Worm (Caenorhabditis elegans) whole organism, mixed stage, embryonic: ENCODE data around the gene Y75B8A.32.

Experiments
- M03D4.4 ChIP-seq: sonication (generic microtip); optimal IDR thresholded peaks from 2 replicates; lab custom pipeline; 2017; ENCODE audit warnings: mild to moderate bottlenecking, missing genetic modification characterization, missing compliant biosample characterization
- bed-3 ChIP-seq: fragments of 200-800 bp; sonication (Bioruptor generic); optimal IDR thresholded peaks from 3 replicates; lab custom pipeline; 2018; ENCODE audit warnings: mild to moderate bottlenecking, missing genetic modification characterization, moderate library complexity, missing compliant biosample characterization
- ceh-39 ChIP-seq: fragments of 150-350 bp; optimal IDR thresholded peaks from 2 replicates; lab custom pipeline; 2014; ENCODE audit warnings: missing biosample characterization, missing genetic modification characterization
- ceh-43 ChIP-seq: fragments of 200-800 bp; sonication (Bioruptor generic); optimal IDR thresholded peaks from 2 replicates; lab custom pipeline; 2018; ENCODE audit warnings: mild to moderate bottlenecking, missing genetic modification characterization, moderate library complexity, missing compliant biosample characterization
- ceh-83 ChIP-seq: fragments of 200-800 bp; sonication (Bioruptor generic); optimal IDR thresholded peaks from 2 replicates; lab custom pipeline; 2018; ENCODE audit warnings: mild to moderate bottlenecking, missing genetic modification characterization, missing compliant biosample characterization
- ces-1 ChIP-seq: fragments of 150-350 bp; optimal IDR thresholded peaks from 2 replicates; lab custom pipeline; 2014; ENCODE audit warnings: missing biosample characterization, missing genetic modification reagents, missing genetic modification characterization
- cnd-1 ChIP-seq: fragments of 200-800 bp; sonication (Bioruptor generic); optimal IDR thresholded peaks from 2 replicates; lab custom pipeline; 2018; ENCODE audit warnings: mild to moderate bottlenecking, missing genetic modification characterization, missing compliant biosample characterization
- drap-1 ChIP-seq: fragments of 200-800 bp; sonication (Bioruptor generic); optimal IDR thresholded peaks from 3 replicates; lab custom pipeline; 2018; ENCODE audit warnings: mild to moderate bottlenecking, missing genetic modification characterization, missing compliant biosample characterization
- elt-1 ChIP-seq: sonication (generic microtip); optimal IDR thresholded peaks from 2 replicates; lab custom pipeline; 2017; ENCODE audit warnings: missing genetic modification characterization, mild to moderate bottlenecking, missing compliant biosample characterization, antibody characterized with exemption, moderate library complexity, borderline replicate concordance; ENCODE audit not compliant: insufficient read depth
- elt-3 ChIP-seq: fragments of 150-350 bp; optimal IDR thresholded peaks from 2 replicates; lab custom pipeline; 2014; ENCODE audit warnings: missing biosample characterization, missing genetic modification characterization
- flh-1 ChIP-seq: fragments of 200-800 bp; sonication (Bioruptor generic); optimal IDR thresholded peaks from 2 replicates; lab custom pipeline; 2018; ENCODE audit warnings: mild to moderate bottlenecking, missing genetic modification characterization, moderate library complexity, missing compliant biosample characterization
- ham-2 ChIP-seq: fragments of 200-800 bp; sonication (Bioruptor generic); optimal IDR thresholded peaks from 2 replicates; lab custom pipeline; 2018; ENCODE audit warnings: mild to moderate bottlenecking, missing genetic modification characterization, missing compliant biosample characterization
- lin-13 ChIP-seq: fragments of 150-350 bp; optimal IDR thresholded peaks from 2 replicates; lab custom pipeline; 2014; ENCODE audit warnings: missing biosample characterization, missing genetic modification characterization
- lin-32 ChIP-seq: fragments of 200-800 bp; sonication (Bioruptor generic); optimal IDR thresholded peaks from 2 replicates; lab custom pipeline; 2018; ENCODE audit warnings: mild to moderate bottlenecking, missing genetic modification characterization, missing compliant biosample characterization
- lsy-2 ChIP-seq: fragments of 150-350 bp; optimal IDR thresholded peaks from 2 replicates; lab custom pipeline; 2014; ENCODE audit warnings: missing biosample characterization, missing genetic modification characterization
- mab-5 ChIP-seq: fragments of 150-350 bp; optimal IDR thresholded peaks from 2 replicates; lab custom pipeline; 2014; ENCODE audit warnings: missing biosample characterization, missing genetic modification characterization
- mep-1 ChIP-seq: fragments of 150-350 bp; optimal IDR thresholded peaks from 2 replicates; lab custom pipeline; 2017; ENCODE audit warnings: missing biosample characterization, missing genetic modification reagents, missing genetic modification characterization, inconsistent platforms
- nhr-12 ChIP-seq: fragments of 150-350 bp; optimal IDR thresholded peaks from 2 replicates; lab custom pipeline; 2014; ENCODE audit warnings: missing biosample characterization, missing genetic modification characterization
- nhr-2 ChIP-seq: fragments of 150-350 bp; optimal IDR thresholded peaks from 2 replicates; lab custom pipeline; 2014; ENCODE audit warnings: missing biosample characterization, missing genetic modification characterization
- nhr-237 ChIP-seq: fragments of 150-350 bp; optimal IDR thresholded peaks from 2 replicates; lab custom pipeline; 2014; ENCODE audit warnings: missing biosample characterization, missing genetic modification characterization
- nhr-28 ChIP-seq: fragments of 150-350 bp; optimal IDR thresholded peaks from 2 replicates; lab custom pipeline; 2014; ENCODE audit warnings: missing biosample characterization, missing genetic modification characterization
- nhr-76 ChIP-seq: sonication (generic microtip); optimal IDR thresholded peaks from 2 replicates; lab custom pipeline; 2017; ENCODE audit warnings: missing biosample characterization, missing genetic modification characterization
- pha-4 ChIP-seq: fragments of 150-350 bp; optimal IDR thresholded peaks from 2 replicates; lab custom pipeline; 2018; ENCODE audit warnings: missing biosample characterization, missing genetic modification reagents, missing genetic modification characterization
- sem-2 ChIP-seq: fragments of 200-800 bp; sonication (Bioruptor generic); optimal IDR thresholded peaks from 2 replicates; lab custom pipeline; 2018; ENCODE audit warnings: mild to moderate bottlenecking, missing genetic modification characterization, missing compliant biosample characterization
- snpc-4 ChIP-seq: fragments of 150-350 bp; optimal IDR thresholded peaks from 2 replicates; lab custom pipeline; 2014; ENCODE audit warnings: missing biosample characterization, missing genetic modification characterization
- sptf-1 ChIP-seq: sonication (generic microtip); optimal IDR thresholded peaks from 2 replicates; lab custom pipeline; 2017; ENCODE audit warnings: mild to moderate bottlenecking, missing genetic modification characterization, moderate library complexity, missing compliant biosample characterization
- tbx-8 ChIP-seq: fragments of 200-800 bp; sonication (Bioruptor generic); optimal IDR thresholded peaks from 2 replicates; lab custom pipeline; 2018; ENCODE audit warnings: mild to moderate bottlenecking, missing genetic modification characterization, moderate library complexity, missing compliant biosample characterization
- unc-120 ChIP-seq: sonication (generic microtip); optimal IDR thresholded peaks from 2 replicates; lab custom pipeline; 2017; ENCODE audit warnings: missing genetic modification characterization, missing compliant biosample characterization; ENCODE audit not compliant: poor library complexity, severe bottlenecking
- unc-39 ChIP-seq: fragments of 150-350 bp; optimal IDR thresholded peaks from 2 replicates; lab custom pipeline; 2014; ENCODE audit warnings: missing biosample characterization, missing genetic modification characterization
- zip-8 ChIP-seq: fragments of 150-350 bp; optimal IDR thresholded peaks from 2 replicates; lab custom pipeline; 2014; ENCODE audit warnings: missing biosample characterization, missing genetic modification characterization

Gene Y75B8A.32

DNA sequence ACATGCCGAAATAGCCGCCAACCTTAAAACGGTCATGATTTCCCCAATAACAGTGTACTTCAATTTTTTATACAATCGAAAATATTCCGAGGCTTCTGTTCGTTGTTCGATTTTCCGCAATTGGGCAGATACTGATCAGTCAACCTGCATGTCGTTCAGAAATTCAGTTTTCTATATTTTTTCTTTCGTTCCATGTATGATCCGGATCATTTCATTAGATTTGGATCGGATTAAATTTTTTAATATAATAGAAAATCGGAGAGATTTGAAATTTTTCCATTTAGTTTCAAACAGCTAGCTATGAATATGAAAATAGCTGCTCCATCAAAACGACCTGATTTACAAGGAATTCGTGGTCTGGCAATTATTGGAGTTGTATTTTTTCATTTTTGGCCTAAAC, 43.2 kb downstream of the Y75B8A.32 start, which contains the start of gene Y75B8A.37:
TSS of gene Y75B8A.37 (plus strand) at position 301 of the 400 bp plus-strand sequence.
- no peak for TF ChIP-seq sptf-1 (tag; lab: Kevin White, UChicago)
- TF ChIP-seq nhr-12 (tag; lab: Kevin White, UChicago), result no peak
- no peak for TF ChIP-seq nhr-237
- TF ChIP-seq unc-120 (tag; lab: Kevin White, UChicago), result no peak
- TF ChIP-seq ces-1, result no peak
- no peak for TF ChIP-seq ceh-83 (GFP tag; lab: Kevin White, UChicago)
- TF ChIP-seq drap-1 (GFP tag; lab: Kevin White, UChicago), result no peak
- TF ChIP-seq flh-1, result no peak
- no peak for TF ChIP-seq lin-13
- no peak for TF ChIP-seq tbx-8 (GFP tag; lab: Kevin White, UChicago)
- no peak for TF ChIP-seq zip-8 (tag; lab: Kevin White, UChicago)
- no peak for TF ChIP-seq nhr-2 (tag; lab: Kevin White, UChicago)
- TF ChIP-seq nhr-76 (tag; lab: Kevin White, UChicago), result no peak
- no peak for TF ChIP-seq mab-5 (tag; lab: Kevin White, UChicago)

DNA sequence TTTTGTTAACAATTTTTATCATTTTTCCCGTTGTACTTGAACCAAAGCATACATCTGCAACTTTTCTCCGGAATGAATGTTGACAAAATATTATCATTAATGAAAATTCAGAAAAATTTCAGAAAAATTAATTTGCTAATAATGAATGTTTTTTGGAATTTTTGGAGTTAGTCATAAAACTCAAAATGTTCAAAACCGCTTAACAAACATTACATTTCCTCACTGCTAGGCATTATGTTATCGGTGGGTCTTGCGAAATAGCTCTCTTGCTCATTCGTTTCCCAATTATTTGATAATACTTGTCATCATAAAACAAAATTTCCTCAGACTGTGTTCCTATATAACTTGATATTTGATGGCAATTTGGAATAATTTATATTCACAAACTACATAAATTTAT, 45.5 kb downstream of the Y75B8A.32 start, which contains the start of gene Y75B8A.39:
TSS of gene Y75B8A.39 (plus strand) at position 301 of the 400 bp plus-strand sequence.
- TF ChIP-seq cnd-1 (tag; lab: Kevin White, UChicago), result no peak
- TF ChIP-seq tbx-8 (GFP tag; lab: Kevin White, UChicago), result no peak
- TF ChIP-seq ceh-39 (tag; lab: Kevin White, UChicago), result no peak
- TF ChIP-seq nhr-28 (tag; lab: Kevin White, UChicago), result no peak
- TF ChIP-seq ceh-43 (GFP tag; lab: Kevin White, UChicago), result no peak
- no peak for TF ChIP-seq bed-3 (GFP tag; lab: Kevin White, UChicago)
- no peak for TF ChIP-seq M03D4.4 (tag; lab: Kevin White, UChicago)
- no peak for TF ChIP-seq nhr-2 (tag; lab: Kevin White, UChicago)
- no peak for TF ChIP-seq mep-1
- TF ChIP-seq unc-120 (tag; lab: Kevin White, UChicago), result no peak
- TF ChIP-seq flh-1, result no peak
- TF ChIP-seq ceh-83 (GFP tag; lab: Kevin White, UChicago), result no peak
- no peak for TF ChIP-seq unc-39
- TF ChIP-seq ham-2 (GFP tag; lab: Kevin White, UChicago), result no peak
- TF ChIP-seq nhr-237, result no peak
- no peak for TF ChIP-seq lin-32 (GFP tag; lab: Kevin White, UChicago)
- no peak for TF ChIP-seq sem-2 (GFP tag; lab: Kevin White, UChicago)
- TF ChIP-seq mab-5 (tag; lab: Kevin White, UChicago), result no peak
- TF ChIP-seq lsy-2 (tag; lab: Kevin White, UChicago), result no peak
- no peak for TF ChIP-seq elt-3 (tag; lab: Kevin White, UChicago)

DNA sequence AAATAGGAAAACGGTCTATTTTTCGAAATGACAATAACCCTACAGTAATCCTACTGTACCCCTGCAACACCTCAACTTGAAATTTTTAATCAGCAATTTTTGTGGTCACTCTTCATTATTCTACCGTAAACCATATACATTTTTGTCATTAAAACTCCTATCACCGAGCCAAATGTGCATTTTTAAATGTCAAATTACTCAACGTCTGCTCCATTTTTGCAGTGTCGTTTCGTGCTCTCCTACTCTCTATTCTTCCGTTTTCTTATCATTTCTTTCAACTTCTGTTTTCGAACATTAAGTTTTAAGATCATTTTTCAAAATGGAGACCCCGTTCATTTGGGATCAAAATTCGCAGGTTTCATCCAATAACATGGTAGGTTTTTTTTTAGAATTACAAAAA, 50.9 kb downstream of the Y75B8A.32 start, which contains the start of gene pqn-92:
TSS of gene pqn-92 (plus strand) at position 307 of the 400 bp plus-strand sequence.
- TF ChIP-seq nhr-28 (tag; lab: Kevin White, UChicago) (no peak), ceh-83 (GFP tag; lab: Kevin White, UChicago) (no peak), ces-1 (no peak), zip-8 (tag; lab: Kevin White, UChicago) (no peak), elt-3 (tag; lab: Kevin White, UChicago) (no peak), snpc-4 (tag; lab: Kevin White, UChicago) (no peak), elt-1 (tag; lab: Kevin White, UChicago) (no peak), pha-4 (tag; lab: Kevin White, UChicago) (no peak)
